Worm (Caenorhabditis elegans) whole organism, L1 larva: ENCODE measurements around the gene ZK177.3.

Source experiments
- ama-1 ChIP-seq: fragments of 150-350 bp; optimal IDR thresholded peaks from 2 replicates; lab custom pipeline; 2014
- dpl-1 ChIP-seq, 3 experiments: fragments of 150-350 bp in 2 of 3; sonication (generic microtip) in 1 of 3; optimal IDR thresholded peaks; 2 replicates each; lab custom pipeline; 2014 to 2017; ENCODE audit warnings: missing biosample characterization in 3 of 3, missing genetic modification characterization in 3 of 3, missing genetic modification reagents in 3 of 3
- efl-1 ChIP-seq, 4 experiments: fragments of 150-350 bp; optimal IDR thresholded peaks in 3 of 4; peaks in 1 of 4; 1 replicate in 1 of 4; 2 replicates in 3 of 4; lab custom pipeline; 2014; ENCODE audit warnings: missing biosample characterization in 2 of 4, missing genetic modification characterization in 2 of 4, missing genetic modification reagents in 2 of 4
- elt-3 ChIP-seq, 6 experiments: fragments of 150-350 bp in 1 of 6; sonication (generic microtip); optimal IDR thresholded peaks; 2 replicates each; lab custom pipeline; 2017 to 2018; ENCODE audit warnings: missing biosample characterization in 6 of 6, missing genetic modification characterization in 6 of 6, inconsistent platforms in 1 of 6
- fkh-10 ChIP-seq: sonication (generic microtip); optimal IDR thresholded peaks from 2 replicates; lab custom pipeline; 2017; ENCODE audit warnings: missing biosample characterization, missing genetic modification reagents, missing genetic modification characterization
- fos-1 ChIP-seq: fragments of 150-350 bp; optimal IDR thresholded peaks from 2 replicates; lab custom pipeline; 2014; ENCODE audit warnings: missing biosample characterization, missing genetic modification characterization
- jun-1 ChIP-seq: fragments of 150-350 bp; optimal IDR thresholded peaks from 2 replicates; lab custom pipeline; 2014; ENCODE audit warnings: missing biosample characterization, missing genetic modification reagents, missing genetic modification characterization
- lin-13 ChIP-seq: fragments of 150-350 bp; optimal IDR thresholded peaks from 2 replicates; lab custom pipeline; 2014; ENCODE audit warnings: missing biosample characterization, missing genetic modification reagents, missing genetic modification characterization
- lin-15B ChIP-seq: fragments of 150-350 bp; sonication (generic microtip); optimal IDR thresholded peaks from 3 replicates; lab custom pipeline; 2014; ENCODE audit warnings: missing biosample characterization, missing genetic modification characterization
- nhr-77 ChIP-seq: fragments of 150-350 bp; optimal IDR thresholded peaks from 2 replicates; lab custom pipeline; 2014; ENCODE audit warnings: missing biosample characterization, missing genetic modification characterization
- nhr-85 ChIP-seq: sonication (generic microtip); peaks from one replicate; lab custom pipeline; 2016; ENCODE audit warnings: missing genetic modification characterization, inconsistent platforms, missing compliant biosample characterization
- rnt-1 ChIP-seq: sonication (generic microtip); optimal IDR thresholded peaks from 2 replicates; lab custom pipeline; 2016; ENCODE audit warnings: mild to moderate bottlenecking, missing genetic modification characterization, moderate library complexity, missing compliant biosample characterization
- unc-86 ChIP-seq: sonication (generic microtip); optimal IDR thresholded peaks from 2 replicates; lab custom pipeline; 2016; ENCODE audit warnings: missing genetic modification characterization, missing compliant biosample characterization
- zag-1 ChIP-seq: fragments of 150-350 bp; optimal IDR thresholded peaks from 2 replicates; lab custom pipeline; 2014; ENCODE audit warnings: missing biosample characterization, missing genetic modification characterization

DNA sequence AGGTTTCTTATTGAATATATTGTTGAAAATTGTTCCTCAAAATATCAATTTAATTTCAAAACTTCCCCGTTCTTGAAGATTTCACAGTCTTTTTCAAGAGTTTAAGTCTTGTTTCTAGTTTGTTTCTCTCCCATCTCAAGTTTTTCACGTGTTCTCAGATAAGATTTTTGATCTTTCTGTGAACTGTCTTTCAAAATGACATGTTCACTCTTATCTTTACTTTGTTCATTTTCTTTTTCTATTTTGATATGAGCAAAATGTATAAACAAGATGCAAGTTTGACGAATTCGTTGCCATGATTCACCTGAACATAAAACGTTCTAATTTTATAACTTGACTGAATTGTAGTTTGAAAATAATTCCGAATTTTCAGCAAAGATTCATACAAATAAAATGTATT lies 39.1 kb downstream of the ZK177.3 start:
- TF ChIP-seq elt-3 (tag; optimal IDR thresholded peaks at IDR 0.05; lab: Kevin White, UChicago) (no peak), nhr-85 (no peak), rnt-1 (tag; lab: Kevin White, UChicago) (no peak), zag-1 (no peak), fkh-10 (no peak), lin-15B (tag; lab: Kevin White, UChicago) (no peak), ama-1 (lab: Kevin White, UChicago) (no peak), nhr-77 (tag; lab: Kevin White, UChicago) (no peak), fos-1 (no peak), dpl-1 (GFP tag; optimal IDR thresholded peaks at IDR 0.05; lab: Kevin White, UChicago) (no peak), jun-1 (tag; lab: Kevin White, UChicago) (no peak), efl-1 (optimal IDR thresholded peaks at IDR 0.05; lab: Kevin White, UChicago) (no peak), efl-1 (GFP tag; optimal IDR thresholded peaks at IDR 0.05 in 1 of 2; lab: Kevin White, UChicago) (no peak), unc-86 (tag; lab: Kevin White, UChicago) (no peak), lin-13 (GFP tag; lab: Kevin White, UChicago) (no peak)
